Fruit fly (Drosophila melanogaster): ENCODE measurements around the gene CG33695.
A peak's percentile ranks its signal among the peaks of the same experiment; 100 is the strongest.

The CG33695 gene

dm6 chr2L:11268933-11269631 is 8.7 kb upstream of the CG33695 start, which contains the start of gene cmet:
Gene cmet, minus strand, starts transcription at chr2L:11269002.
- TF ChIP-seq cyc (GFP tag; optimal IDR thresholded peaks at IDR 0.05) (peak; percentile 34), Sox14 (GFP tag; optimal IDR thresholded peaks at IDR 0.05) (no peak), CG11294 (GFP tag; IDR thresholded peaks at IDR 0.05) (no peak), lz (GFP tag; optimal IDR thresholded peaks at IDR 0.05) (peak; percentile 39), CG6792 (GFP tag; optimal IDR thresholded peaks at IDR 0.05) (peak; percentile 17), CG8119 (GFP tag; IDR thresholded peaks at IDR 0.05) (0 out of 3 replicates have a peak, but pooled peaks have one; percentile 23), Eip78C (GFP tag) (peak; percentile 69), ss (GFP tag; optimal IDR thresholded peaks at IDR 0.05) (no peak), CG16779 (tag; optimal IDR thresholded peaks at IDR 0.05) (no peak), CG3032 (tag; optimal IDR thresholded peaks at IDR 0.05) (peak; percentile 11), Ets96B (tag; optimal IDR thresholded peaks at IDR 0.05) (peak; percentile 11), Hr4 (GFP tag; optimal IDR thresholded peaks at IDR 0.05) (peak; percentile 50), OdsH (GFP tag; optimal IDR thresholded peaks at IDR 0.05) (no peak), CG31627 (GFP tag; optimal IDR thresholded peaks at IDR 0.05) (peak; percentile 64), CG15336 (GFP tag; IDR thresholded peaks at IDR 0.05) (no peak), Lpt (GFP tag; optimal IDR thresholded peaks at IDR 0.05) (no peak), CG4318 (GFP tag; optimal IDR thresholded peaks at IDR 0.05) (no peak), CG8632 (GFP tag; optimal IDR thresholded peaks at IDR 0.05) (no peak), CG8319 (GFP tag; optimal IDR thresholded peaks at IDR 0.05) (peak; percentile 2), CG32006 (GFP tag; optimal IDR thresholded peaks at IDR 0.05) (no peak), CG10631 (GFP tag; optimal IDR thresholded peaks at IDR 0.05) (peak; percentile 59), eg (GFP tag; IDR thresholded peaks at IDR 0.05) (peak; percentile 41; the same call in 1 of the 3 replicates), Gug (GFP tag; IDR thresholded peaks at IDR 0.05) (peak; percentile 17; the same call in 1 of the 2 replicates), acj6 (GFP tag; optimal IDR thresholded peaks at IDR 0.05) (peak; percentile 29), dsx (GFP tag; optimal IDR thresholded peaks at IDR 0.05; ENCODE audit: poor library complexity, severe bottlenecking) (peak; percentile 33), CG7368 (GFP tag; optimal IDR thresholded peaks at IDR 0.05) (no peak), Ets21C (GFP tag; optimal IDR thresholded peaks at IDR 0.05) (peak; percentile 27), CG6854 (GFP tag; optimal IDR thresholded peaks at IDR 0.05) (no peak), CG6163 (GFP tag; IDR thresholded peaks at IDR 0.05) (peak; percentile 32; the same call in 2 of the 3 replicates), Met (GFP tag; optimal IDR thresholded peaks at IDR 0.05) (no peak)

- TF ChIP-seq svp (GFP tag) (no peak), CG11294 (GFP tag; IDR thresholded peaks at IDR 0.05) (no peak), CG6854 (GFP tag; optimal IDR thresholded peaks at IDR 0.05) (no peak), CG8119 (GFP tag; IDR thresholded peaks at IDR 0.05) (no peak)
Observed at dm6 chr2L:11269632-11269965, 8.2 kb upstream of the CG33695 start, which contains the start of gene cana. Gene cana, plus strand, starts transcription at chr2L:11269780.

dm6 chr2L:11271622-11272282 is 6.1 kb upstream of the CG33695 start:
- no peak for TF ChIP-seq CG8632 (GFP tag; optimal IDR thresholded peaks at IDR 0.05)
- TF ChIP-seq CG32006 (GFP tag; optimal IDR thresholded peaks at IDR 0.05) = no peak
- peak in 1 of 2 experiments; percentile 5 for TF ChIP-seq ss (GFP tag; optimal IDR thresholded peaks at IDR 0.05)
- TF ChIP-seq CG8319 (GFP tag; optimal IDR thresholded peaks at IDR 0.05) = no peak
- TF ChIP-seq CG6163 (GFP tag; IDR thresholded peaks at IDR 0.05) = peak; percentile 59; the same call in 2 of the 3 replicates
- no peak for TF ChIP-seq Eip75B (GFP tag; optimal IDR thresholded peaks at IDR 0.05)
- TF ChIP-seq fd59A (GFP tag; optimal IDR thresholded peaks at IDR 0.05) = no peak
- TF ChIP-seq CG4318 (GFP tag; optimal IDR thresholded peaks at IDR 0.05) = no peak
- TF ChIP-seq CG6808 (GFP tag; optimal IDR thresholded peaks at IDR 0.05) = no peak
- TF ChIP-seq fkh (GFP tag; optimal IDR thresholded peaks at IDR 0.05) = no peak
- TF ChIP-seq CG6276 (GFP tag; optimal IDR thresholded peaks at IDR 0.05) = no peak
- peak; percentile 68 for TF ChIP-seq Eip78C (GFP tag)
- TF ChIP-seq Ets21C (GFP tag; optimal IDR thresholded peaks at IDR 0.05) = no peak
- TF ChIP-seq esn (GFP tag; optimal IDR thresholded peaks at IDR 0.05) = no peak
- no peak for TF ChIP-seq Ets96B (tag; optimal IDR thresholded peaks at IDR 0.05)
- no peak for TF ChIP-seq pdm3 (GFP tag; optimal IDR thresholded peaks at IDR 0.05)
- TF ChIP-seq Sox102F (GFP tag; optimal IDR thresholded peaks at IDR 0.05) = no peak
- no peak for TF ChIP-seq spab (GFP tag; optimal IDR thresholded peaks at IDR 0.05)
- peak; percentile 58 for TF ChIP-seq CG1621 (tag; optimal IDR thresholded peaks at IDR 0.05)
- TF ChIP-seq fd85E (GFP tag; optimal IDR thresholded peaks at IDR 0.05) = no peak
- no peak for TF ChIP-seq CG16779 (tag; optimal IDR thresholded peaks at IDR 0.05)
- no peak for TF ChIP-seq Eip93F (GFP tag; optimal IDR thresholded peaks at IDR 0.05)
- peak; percentile 86 for TF ChIP-seq CG6854 (GFP tag; optimal IDR thresholded peaks at IDR 0.05)
- TF ChIP-seq Blimp-1 (GFP tag; optimal IDR thresholded peaks at IDR 0.05) = peak; percentile 76
- TF ChIP-seq Lpt (GFP tag; optimal IDR thresholded peaks at IDR 0.05) = peak; percentile 69
- TF ChIP-seq CG34406 (GFP tag; optimal IDR thresholded peaks at IDR 0.05) = no peak

Measured in whole organism, prepupa.